Worm (Caenorhabditis elegans): ENCODE data around the gene idh-1.

Gene idh-1

DNA sequence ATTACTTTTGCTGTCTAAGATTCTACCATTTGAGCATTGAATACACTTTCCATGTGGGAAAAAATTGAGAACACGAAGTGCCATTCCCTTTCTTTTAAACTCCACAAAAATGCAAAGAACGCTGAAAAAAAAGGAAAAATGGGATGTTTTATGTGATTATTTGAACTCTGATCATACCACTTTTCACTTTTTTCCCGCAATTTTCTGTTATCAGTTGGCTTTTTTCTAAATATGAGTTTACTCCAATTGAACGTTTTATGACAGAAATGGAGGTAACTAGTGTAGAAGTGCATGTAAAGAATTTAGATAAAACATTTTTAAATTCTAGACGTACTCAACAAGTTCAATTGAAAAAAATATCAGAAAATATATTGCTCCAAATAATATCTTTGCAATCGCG lies 484 bp upstream of the idh-1 start:
- TF ChIP-seq blmp-1 (tag; optimal IDR thresholded peaks at IDR 0.05) (peak; percentile 73), fkh-4 (tag; optimal IDR thresholded peaks at IDR 0.05; ENCODE audit: borderline replicate concordance) (no peak)

DNA sequence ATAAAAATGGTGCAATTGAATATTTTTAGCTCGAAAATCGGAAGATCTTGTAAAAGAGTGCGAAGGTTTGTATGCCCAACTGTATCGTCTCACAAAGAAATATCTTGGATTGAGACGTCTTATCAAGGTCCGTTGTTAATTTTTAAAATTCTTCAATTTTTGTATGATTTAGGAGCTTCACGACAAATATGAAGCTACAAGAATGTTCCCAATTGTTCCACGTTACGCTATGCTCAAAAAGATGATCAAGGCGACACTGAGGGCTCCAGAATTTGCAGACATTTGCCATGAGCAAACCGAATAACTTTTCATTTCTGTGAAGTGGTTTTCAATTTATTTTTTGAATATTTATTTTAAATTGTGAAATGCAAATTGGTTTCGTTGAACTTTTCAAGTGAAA lies 2.2 kb downstream of the idh-1 start:
- TF ChIP-seq Y116A8C.19 (tag; optimal IDR thresholded peaks at IDR 0.05; ENCODE audit: borderline replicate concordance) = no peak
- TF ChIP-seq nhr-90 (tag; optimal IDR thresholded peaks at IDR 0.05; ENCODE audit: poor library complexity) = peak; percentile 71
- TF ChIP-seq nhr-85 (tag) = peak; percentile 75
- TF ChIP-seq aly-2 (tag; optimal IDR thresholded peaks at IDR 0.05) = peak; percentile 95
- no peak for TF ChIP-seq efl-1 (optimal IDR thresholded peaks at IDR 0.05)
- TF ChIP-seq efl-1 (GFP tag; optimal IDR thresholded peaks at IDR 0.05 in 1 of 2) = peak in 1 of 2 experiments; percentile 91
- no peak for TF ChIP-seq efl-3 (GFP tag; optimal IDR thresholded peaks at IDR 0.05)
- no peak for TF ChIP-seq mef-2 (tag; optimal IDR thresholded peaks at IDR 0.05)
- TF ChIP-seq ceh-82 (tag; optimal IDR thresholded peaks at IDR 0.05) = no peak
- TF ChIP-seq snu-23 (GFP tag; optimal IDR thresholded peaks at IDR 0.05) = peak; percentile 72
- no peak for TF ChIP-seq hlh-4 (tag; optimal IDR thresholded peaks at IDR 0.05)
- peak; percentile 29 for TF ChIP-seq elt-2 (tag; optimal IDR thresholded peaks at IDR 0.05)
- no peak for TF ChIP-seq C04F5.9 (tag; optimal IDR thresholded peaks at IDR 0.05)
- no peak for TF ChIP-seq lin-35 (GFP tag; optimal IDR thresholded peaks at IDR 0.05)
- TF ChIP-seq ztf-4 (tag; optimal IDR thresholded peaks at IDR 0.05) = peak; percentile 59
- peak in 1 of 2 experiments; percentile 45 for TF ChIP-seq lsy-2 (tag; optimal IDR thresholded peaks at IDR 0.05)
- TF ChIP-seq skn-1 (tag; optimal IDR thresholded peaks at IDR 0.05) = no peak
- TF ChIP-seq nhr-71 (tag; optimal IDR thresholded peaks at IDR 0.05) = peak; percentile 74
- TF ChIP-seq aha-1 (tag; optimal IDR thresholded peaks at IDR 0.05) = no peak
- TF ChIP-seq nhr-47 (tag; optimal IDR thresholded peaks at IDR 0.05) = peak; percentile 8
- peak; percentile 56 for TF ChIP-seq nhr-19 (GFP tag; conservative IDR thresholded peaks at IDR 0.05)
- TF ChIP-seq mep-1 (tag; optimal IDR thresholded peaks at IDR 0.05) = peak; percentile 40
- TF ChIP-seq fkh-4 (tag; optimal IDR thresholded peaks at IDR 0.05; ENCODE audit: borderline replicate concordance) = no peak
- TF ChIP-seq nhr-77 (tag; optimal IDR thresholded peaks at IDR 0.05) = no peak
- peak; percentile 24 for TF ChIP-seq swsn-7 (tag; optimal IDR thresholded peaks at IDR 0.05)
- peak; percentile 56 for TF ChIP-seq nhr-20 (tag; optimal IDR thresholded peaks at IDR 0.05)
- TF ChIP-seq ama-1 (optimal IDR thresholded peaks at IDR 0.05) = peak; percentile 80
- TF ChIP-seq vab-15 (tag; optimal IDR thresholded peaks at IDR 0.05) = no peak
- peak in 1 of 6 experiments; percentile 22 for TF ChIP-seq elt-3 (tag; optimal IDR thresholded peaks at IDR 0.05)
- no peak for TF ChIP-seq nhr-12 (tag; optimal IDR thresholded peaks at IDR 0.05)

DNA sequence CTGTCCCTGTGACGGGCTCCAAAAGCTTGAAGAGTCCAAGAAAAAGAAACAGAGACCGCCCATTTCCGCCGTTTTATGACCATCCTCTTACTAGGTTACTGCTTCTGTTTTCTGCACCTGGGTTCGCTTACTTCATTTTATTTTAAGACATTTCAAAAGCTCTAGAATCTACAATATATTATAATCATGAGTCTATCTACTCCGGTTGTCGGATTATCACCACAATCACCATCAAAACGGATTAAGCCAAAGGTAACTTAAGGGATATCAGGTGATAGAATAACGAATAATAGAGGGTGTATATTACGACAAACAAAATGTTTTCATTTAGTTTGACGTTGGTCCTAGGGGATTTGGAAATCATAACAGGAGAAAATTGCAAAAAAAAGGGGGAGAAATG lies 8.6 kb downstream of the idh-1 start:
- TF ChIP-seq sptf-1 (tag; optimal IDR thresholded peaks at IDR 0.05) (no peak), ceh-88 (GFP tag; IDR thresholded peaks at IDR 0.05) (no peak), mef-2 (tag; optimal IDR thresholded peaks at IDR 0.05) (no peak), C04F5.9 (tag; optimal IDR thresholded peaks at IDR 0.05) (no peak), dsc-1 (tag; optimal IDR thresholded peaks at IDR 0.05) (peak; percentile 73), nhr-12 (tag; optimal IDR thresholded peaks at IDR 0.05) (no peak), unc-30 (tag; optimal IDR thresholded peaks at IDR 0.05) (no peak), fkh-8 (tag; optimal IDR thresholded peaks at IDR 0.05) (peak; percentile 6), efl-1 (optimal IDR thresholded peaks at IDR 0.05) (no peak), efl-1 (GFP tag; optimal IDR thresholded peaks at IDR 0.05 in 1 of 2) (peak in 1 of 2 experiments; percentile 65)

DNA sequence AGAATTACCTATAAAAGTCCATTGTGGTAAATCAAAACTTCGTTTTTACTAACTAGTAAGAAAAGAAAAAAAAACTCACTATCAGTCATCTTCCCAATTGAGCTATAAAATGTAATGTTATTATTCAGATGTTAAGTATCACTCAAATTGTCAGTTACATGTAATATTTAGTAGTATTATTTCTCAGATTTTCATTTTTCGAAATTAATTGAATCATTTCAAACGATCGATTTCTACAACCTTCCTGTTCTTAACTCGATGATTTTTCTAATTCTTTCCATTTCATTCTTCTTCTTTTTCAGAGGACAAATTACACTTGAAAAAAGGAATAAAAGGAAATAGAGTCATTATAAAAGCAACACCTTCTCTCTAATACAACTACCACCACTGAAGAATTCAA lies 12.9 kb downstream of the idh-1 start, which contains the start of gene F59B8.1:
F59B8.1 (plus strand) TSS at position 301 of the 400 bp plus-strand sequence.
- no peak for TF ChIP-seq hpl-2 (GFP tag; optimal IDR thresholded peaks at IDR 0.05)
- TF ChIP-seq nhr-12 (tag; optimal IDR thresholded peaks at IDR 0.05) = no peak
- no peak for TF ChIP-seq nhr-19 (GFP tag; conservative IDR thresholded peaks at IDR 0.05)
- no peak for TF ChIP-seq ama-1 (optimal IDR thresholded peaks at IDR 0.05)
- no peak for TF ChIP-seq nhr-76 (tag; optimal IDR thresholded peaks at IDR 0.05)
